Fruit fly (Drosophila melanogaster) whole organism, embryonic: Measurements from ENCODE around the gene CG6168.
A peak's percentile ranks its signal among the peaks of the same experiment; 100 is the strongest.

Source experiments
- Awh ChIP-seq: fragments of 200-800 bp; sonication (Bioruptor generic); IDR thresholded peaks from 2 replicates; pipeline ENCODE4, ENCODE4 v1.3.6; 2022; ENCODE audit warnings: missing biosample characterization, missing genetic modification characterization
- BtbVII ChIP-seq: fragments of 200-800 bp; sonication (Bioruptor generic); optimal IDR thresholded peaks from 3 replicates; lab custom pipeline; 2017; ENCODE audit warnings: missing biosample characterization, mild to moderate bottlenecking, missing genetic modification characterization
- CG10366 ChIP-seq: fragments of 200-800 bp; sonication (Bioruptor generic); IDR thresholded peaks from 2 replicates; pipeline ENCODE4 v1.3.6; 2022; ENCODE audit warnings: missing biosample characterization, missing genetic modification characterization
- CG11085 ChIP-seq: fragments of 200-800 bp; sonication (Bioruptor generic); IDR thresholded peaks from 2 replicates; pipeline ENCODE4 v1.3.6; 2022; ENCODE audit warnings: missing biosample characterization, missing genetic modification characterization
- CG12104 ChIP-seq: fragments of 200-800 bp; sonication (Bioruptor generic); optimal IDR thresholded peaks from 3 replicates; lab custom pipeline; 2016; ENCODE audit warnings: missing biosample characterization, missing genetic modification characterization
- CG14050 ChIP-seq: fragments of 200-800 bp; sonication (Bioruptor generic); IDR thresholded peaks from 3 replicates; pipeline ENCODE4 v1.3.6; 2022; ENCODE audit warnings: missing biosample characterization, missing genetic modification characterization
- CG15601 ChIP-seq: fragments of 200-800 bp; sonication (Bioruptor generic); optimal IDR thresholded peaks from 3 replicates; lab custom pipeline; 2019; ENCODE audit warnings: missing biosample characterization, mild to moderate bottlenecking, missing genetic modification characterization, moderate library complexity
- CG1647 ChIP-seq: fragments of 200-800 bp; sonication (Bioruptor generic); optimal IDR thresholded peaks from 3 replicates; lab custom pipeline; 2016; ENCODE audit warnings: missing biosample characterization, missing genetic modification characterization
- CG16863 ChIP-seq: fragments of 200-800 bp; sonication (Bioruptor generic); optimal IDR thresholded peaks from 3 replicates; lab custom pipeline; 2016; ENCODE audit warnings: missing biosample characterization, missing genetic modification characterization
- CG17385 ChIP-seq: fragments of 200-800 bp; sonication (Bioruptor generic); optimal IDR thresholded peaks from 3 replicates; lab custom pipeline; 2018; ENCODE audit warnings: missing biosample characterization, mild to moderate bottlenecking, missing genetic modification characterization
- CG18262 ChIP-seq: fragments of 200-800 bp; optimal IDR thresholded peaks from 3 replicates; lab custom pipeline; 2019; ENCODE audit warnings: missing biosample characterization, mild to moderate bottlenecking, missing genetic modification characterization, moderate library complexity
- CG18599 ChIP-seq: fragments of 200-800 bp; sonication (Bioruptor generic); optimal IDR thresholded peaks from 3 replicates; lab custom pipeline; 2017; ENCODE audit warnings: missing biosample characterization, missing genetic modification characterization, mild to moderate bottlenecking, moderate library complexity, missing genetic modification reagents
- CG2116 ChIP-seq: fragments of 200-800 bp; sonication (Bioruptor generic); optimal IDR thresholded peaks from 3 replicates; lab custom pipeline; 2018; ENCODE audit warnings: missing biosample characterization, mild to moderate bottlenecking, missing genetic modification characterization
- CG32767 ChIP-seq: fragments of 200-800 bp; sonication (Bioruptor generic); IDR thresholded peaks from 2 replicates; pipeline ENCODE4 v1.3.6; 2022; ENCODE audit warnings: missing biosample characterization, missing genetic modification characterization
- CG3995 ChIP-seq: fragments of 200-800 bp; sonication (Bioruptor generic); optimal IDR thresholded peaks from 3 replicates; lab custom pipeline; 2016; ENCODE audit warnings: missing biosample characterization, missing genetic modification characterization
- CG5180 ChIP-seq: fragments of 200-800 bp; sonication (Bioruptor generic); optimal IDR thresholded peaks from 3 replicates; lab custom pipeline; 2017; ENCODE audit warnings: missing biosample characterization, missing genetic modification characterization, mild to moderate bottlenecking, moderate library complexity, missing genetic modification reagents
- CG6854 ChIP-seq: fragments of 200-800 bp; sonication (Bioruptor generic); optimal IDR thresholded peaks from 3 replicates; lab custom pipeline; 2017; ENCODE audit warnings: missing biosample characterization, mild to moderate bottlenecking, missing genetic modification characterization
- CG7357 ChIP-seq: fragments of 200-800 bp; sonication (Bioruptor generic); IDR thresholded peaks from 3 replicates; pipeline ENCODE4 v1.3.6; 2022; ENCODE audit warnings: missing biosample characterization, missing genetic modification characterization
- CG7372 ChIP-seq: fragments of 200-800 bp; sonication (Bioruptor generic); IDR thresholded peaks from 2 replicates; pipeline ENCODE4 v1.3.6; 2022; ENCODE audit warnings: missing biosample characterization, missing genetic modification characterization
- CG7987 ChIP-seq: fragments of 200-800 bp; sonication (Bioruptor generic); optimal IDR thresholded peaks from 2 replicates; lab custom pipeline; 2018; ENCODE audit warnings: missing biosample characterization, mild to moderate bottlenecking, missing genetic modification characterization, moderate library complexity
- CG8290 ChIP-seq, 3 experiments: fragments of 200-800 bp; sonication (Bioruptor generic); optimal IDR thresholded peaks; 2 replicates each; lab custom pipeline; 2016 to 2019; ENCODE audit warnings: missing biosample characterization in 3 of 3, missing genetic modification characterization in 3 of 3, mild to moderate bottlenecking in 2 of 3, moderate library complexity in 1 of 3
- CG8388 ChIP-seq: fragments of 200-800 bp; sonication (Bioruptor generic); optimal IDR thresholded peaks from 2 replicates; lab custom pipeline; 2019; ENCODE audit warnings: missing biosample characterization, mild to moderate bottlenecking, missing genetic modification characterization, moderate library complexity
- Dll ChIP-seq: fragments of 200-800 bp; sonication (Bioruptor generic); IDR thresholded peaks from 4 replicates; pipeline ENCODE4 v1.3.6; 2022; ENCODE audit warnings: missing biosample characterization, missing genetic modification characterization; ENCODE audit not compliant: partially characterized antibody
- E2f1 ChIP-seq: fragments of 200-800 bp; sonication (Bioruptor generic); IDR thresholded peaks from 2 replicates; pipeline ENCODE4 v1.3.6; 2022; ENCODE audit warnings: missing biosample characterization, missing genetic modification characterization
- Ets97D ChIP-seq: fragments of 200-800 bp; sonication (Bioruptor generic); optimal IDR thresholded peaks from 3 replicates; lab custom pipeline; 2016; ENCODE audit warnings: missing biosample characterization, missing genetic modification characterization
- Gsc ChIP-seq: fragments of 200-800 bp; sonication (Bioruptor generic); IDR thresholded peaks from 2 replicates; pipeline ENCODE4 v1.3.6; 2022; ENCODE audit warnings: missing biosample characterization, missing genetic modification characterization
- Mes4 ChIP-seq: fragments of 200-800 bp; sonication (Bioruptor generic); optimal IDR thresholded peaks from 2 replicates; lab custom pipeline; 2016; ENCODE audit warnings: missing biosample characterization, missing genetic modification characterization
- NK7.1 ChIP-seq: fragments of 200-800 bp; sonication (Bioruptor generic); optimal IDR thresholded peaks from 3 replicates; lab custom pipeline; 2016; ENCODE audit warnings: missing biosample characterization, missing genetic modification characterization
- Oaz ChIP-seq: fragments of 200-800 bp; sonication (Bioruptor generic); IDR thresholded peaks from 2 replicates; pipeline ENCODE4 v1.3.6; 2022; ENCODE audit warnings: missing biosample characterization, missing genetic modification characterization
- Opbp ChIP-seq: fragments of 200-800 bp; sonication (Bioruptor generic); IDR thresholded peaks from 3 replicates; pipeline ENCODE4 v1.3.6; 2022; ENCODE audit warnings: missing biosample characterization, missing genetic modification characterization; ENCODE audit not compliant: partially characterized antibody
- PHDP ChIP-seq: fragments of 200-800 bp; sonication (Bioruptor generic); optimal IDR thresholded peaks from 3 replicates; lab custom pipeline; 2018; ENCODE audit warnings: missing biosample characterization, mild to moderate bottlenecking, missing genetic modification characterization, moderate library complexity
- Ravus ChIP-seq: fragments of 200-800 bp; sonication (Bioruptor generic); IDR thresholded peaks from 2 replicates; pipeline ENCODE4 v1.3.6; 2022; ENCODE audit warnings: missing biosample characterization, missing genetic modification characterization
- Usf ChIP-seq: fragments of 200-800 bp; sonication (Bioruptor generic); optimal IDR thresholded peaks from 2 replicates; lab custom pipeline; 2017; ENCODE audit warnings: missing genotype, missing biosample characterization, missing genetic modification characterization
- Vsx1 ChIP-seq: fragments of 200-800 bp; sonication (Bioruptor generic); optimal IDR thresholded peaks from 2 replicates; lab custom pipeline; 2017; ENCODE audit warnings: missing biosample characterization, mild to moderate bottlenecking, missing genetic modification characterization, missing genetic modification reagents
- abd-A ChIP-seq: fragments of 200-800 bp; sonication (Bioruptor generic); optimal IDR thresholded peaks from 3 replicates; lab custom pipeline; 2019; ENCODE audit warnings: missing biosample characterization, mild to moderate bottlenecking, missing genetic modification characterization, moderate library complexity
- aop ChIP-seq: fragments of 200-800 bp; sonication (Bioruptor generic); IDR thresholded peaks from 2 replicates; pipeline ENCODE4 v1.3.6; 2022; ENCODE audit warnings: missing biosample characterization, missing genetic modification characterization
- ems ChIP-seq: fragments of 200-800 bp; sonication (Bioruptor generic); optimal IDR thresholded peaks from 3 replicates; lab custom pipeline; 2016; ENCODE audit warnings: missing biosample characterization, missing genetic modification characterization
- fru ChIP-seq: fragments of >200 bp; optimal IDR thresholded peaks from 2 replicates; lab custom pipeline; 2017
- jumu ChIP-seq: fragments of 200-800 bp; sonication (Bioruptor generic); optimal IDR thresholded peaks from 3 replicates; lab custom pipeline; 2016; ENCODE audit warnings: missing biosample characterization, missing genetic modification characterization
- kay ChIP-seq: fragments of 200-800 bp; sonication (Bioruptor generic); optimal IDR thresholded peaks from 2 replicates; lab custom pipeline; 2016; ENCODE audit warnings: missing biosample characterization, missing genetic modification characterization
- mirr ChIP-seq: fragments of 200-800 bp; sonication (Bioruptor generic); optimal IDR thresholded peaks from 3 replicates; lab custom pipeline; 2018; ENCODE audit warnings: missing biosample characterization, mild to moderate bottlenecking, missing genetic modification characterization
- nau ChIP-seq: fragments of 200-800 bp; sonication (Bioruptor generic); optimal IDR thresholded peaks from 3 replicates; lab custom pipeline; 2017; ENCODE audit warnings: missing biosample characterization, mild to moderate bottlenecking, missing genetic modification characterization, missing genetic modification reagents
- onecut ChIP-seq: fragments of 200-800 bp; sonication (Bioruptor generic); IDR thresholded peaks from 2 replicates; pipeline ENCODE4 v1.3.6; 2022; ENCODE audit warnings: missing biosample characterization, missing genetic modification characterization
- pfk ChIP-seq: fragments of 200-800 bp; sonication (Bioruptor generic); optimal IDR thresholded peaks from 2 replicates; lab custom pipeline; 2018; ENCODE audit warnings: missing biosample characterization, mild to moderate bottlenecking, missing genetic modification characterization, moderate library complexity
- pros ChIP-seq: fragments of 200-800 bp; sonication (Bioruptor generic); optimal IDR thresholded peaks from 3 replicates; lab custom pipeline; 2019; ENCODE audit warnings: missing biosample characterization, mild to moderate bottlenecking, missing genetic modification characterization, moderate library complexity
- scrt ChIP-seq: fragments of 200-800 bp; sonication (Bioruptor generic); optimal IDR thresholded peaks from 2 replicates; lab custom pipeline; 2018; ENCODE audit warnings: missing biosample characterization, mild to moderate bottlenecking, missing genetic modification characterization, moderate library complexity
- sima ChIP-seq: fragments of 200-800 bp; sonication (Bioruptor generic); optimal IDR thresholded peaks from 2 replicates; lab custom pipeline; 2016; ENCODE audit warnings: missing biosample characterization, missing genetic modification characterization
- toy ChIP-seq: fragments of 200-800 bp; sonication (Bioruptor generic); IDR thresholded peaks from 2 replicates; pipeline ENCODE4 v1.3.6; 2022; ENCODE audit warnings: missing biosample characterization, missing genetic modification characterization

CG6168 gene

dm6 chr3L:11321619-11322018, at the start of gene CG6168:
Gene CG6168 (minus strand): TSS chr3L:11321719.
- TF ChIP-seq abd-A (tag; lab: Kevin White, UChicago) (no peak), CG2116 (GFP tag; lab: Kevin White, UChicago) (no peak), E2f1 (GFP tag; lab: Robert Waterston, UW) (no peak), fru (lab: Kevin White, UChicago) (no peak), BtbVII (GFP tag; lab: Kevin White, UChicago) (no peak), Ravus (GFP tag; lab: Robert Waterston, UW) (no peak), CG5180 (GFP tag; lab: Kevin White, UChicago) (no peak), Opbp (no peak), CG6854 (GFP tag; lab: Kevin White, UChicago) (no peak), Mes4 (GFP tag; lab: Kevin White, UChicago) (no peak), mirr (GFP tag; lab: Kevin White, UChicago) (no peak), CG32767 (GFP tag; lab: Robert Waterston, UW) (no peak), Gsc (GFP tag; lab: Robert Waterston, UW) (no peak), Dll (GFP tag; lab: Robert Waterston, UW) (no peak), pfk (GFP tag; lab: Kevin White, UChicago) (no peak), CG8290 (GFP tag; optimal IDR thresholded peaks at IDR 0.05; lab: Kevin White, UChicago) (no peak), CG8290 (tag; optimal IDR thresholded peaks at IDR 0.05; lab: Kevin White, UChicago) (no peak), CG10366 (GFP tag; lab: Robert Waterston, UW) (no peak), sima (GFP tag; lab: Kevin White, UChicago) (no peak)
- TF ChIP-seq, all 482 proteins: peak for 0

- TF ChIP-seq CG18599 (GFP tag; lab: Kevin White, UChicago) = peak; percentile 44
- no peak for TF ChIP-seq CG12104 (GFP tag; lab: Kevin White, UChicago)
- TF ChIP-seq Oaz (GFP tag; lab: Robert Waterston, UW) = no peak
- no peak for TF ChIP-seq PHDP (tag; lab: Kevin White, UChicago)
- TF ChIP-seq CG2116 (GFP tag; lab: Kevin White, UChicago) = no peak
- no peak for TF ChIP-seq scrt (GFP tag; lab: Kevin White, UChicago)
- TF ChIP-seq NK7.1 (GFP tag; lab: Kevin White, UChicago) = no peak
- TF ChIP-seq CG11085 = no peak
- TF ChIP-seq CG18262 (tag; lab: Kevin White, UChicago) = peak; percentile 83
- TF ChIP-seq nau (GFP tag; lab: Kevin White, UChicago) = peak; percentile 55
- TF ChIP-seq CG1647 (GFP tag; lab: Kevin White, UChicago) = no peak
- TF ChIP-seq toy (GFP tag; lab: Robert Waterston, UW) = no peak
- no peak for TF ChIP-seq pros (GFP tag; lab: Kevin White, UChicago)
- no peak for TF ChIP-seq Usf (GFP tag; lab: Kevin White, UChicago)
- TF ChIP-seq onecut (GFP tag; lab: Robert Waterston, UW) = no peak
- peak; percentile 34 for TF ChIP-seq CG8388 (GFP tag; lab: Kevin White, UChicago)
- no peak for TF ChIP-seq ems (GFP tag; lab: Kevin White, UChicago)
- TF ChIP-seq CG6854 (GFP tag; lab: Kevin White, UChicago) = no peak
- no peak for TF ChIP-seq CG7357 (GFP tag; lab: Robert Waterston, UW)
- no peak for TF ChIP-seq kay (GFP tag; lab: Kevin White, UChicago)
- no peak for TF ChIP-seq Awh (GFP tag; lab: Robert Waterston, UW)
- no peak for TF ChIP-seq CG16863
- no peak for TF ChIP-seq Ets97D (GFP tag; lab: Kevin White, UChicago)
- no peak for TF ChIP-seq Vsx1 (GFP tag; lab: Kevin White, UChicago)
- TF ChIP-seq CG3995 (GFP tag; lab: Kevin White, UChicago) = no peak
- TF ChIP-seq CG14050 (GFP tag; lab: Robert Waterston, UW) = no peak
- TF ChIP-seq jumu (GFP tag; lab: Kevin White, UChicago) = no peak
- TF ChIP-seq aop = no peak
- no peak for TF ChIP-seq CG17385
- TF ChIP-seq CG7987 (GFP tag; lab: Kevin White, UChicago) = no peak
- no peak for TF ChIP-seq CG15601 (tag; lab: Kevin White, UChicago)
- no peak for TF ChIP-seq CG7372
Measured at dm6 chr3L:11369778-11370684, 48.5 kb upstream of the CG6168 start.
